Worm (Caenorhabditis elegans) whole organism, young adult: Measurements from ENCODE around the gene Y58A7A.1.
"Not testable (repeated sequence)": the region's sequence is repeated elsewhere in the genome, so short reads cannot be mapped to it uniquely, and the experiment has no call there.

Experiments
- bed-2 ChIP-seq: fragments of 200-800 bp; sonication (Bioruptor generic); IDR thresholded peaks from 2 replicates; pipeline ENCODE4 v1.3.6; 2022; ENCODE audit warnings: missing genetic modification reagents, missing genetic modification characterization, missing compliant biosample characterization
- nfya-1 ChIP-seq: sonication (generic microtip); optimal IDR thresholded peaks from 2 replicates; lab custom pipeline; 2017; ENCODE audit warnings: antibody characterized with exemption, missing compliant biosample characterization, missing genetic modification characterization, borderline replicate concordance; ENCODE audit not compliant: insufficient read depth
- snpc-3.4 ChIP-seq: sonication (generic microtip); optimal IDR thresholded peaks from 2 replicates; lab custom pipeline; 2017; ENCODE audit warnings: missing genetic modification characterization, mild to moderate bottlenecking, missing compliant biosample characterization, antibody characterized with exemption, moderate library complexity, missing genotype, missing genetic modification reagents
- tbx-9 ChIP-seq: sonication (generic microtip); optimal IDR thresholded peaks from 2 replicates; lab custom pipeline; 2016; ENCODE audit warnings: borderline replicate concordance, missing genetic modification characterization, inconsistent platforms, missing compliant biosample characterization
- tlf-1 ChIP-seq: fragments of 200-800 bp; sonication (Bioruptor generic); optimal IDR thresholded peaks from 2 replicates; lab custom pipeline; 2018; ENCODE audit warnings: mild to moderate bottlenecking, missing genetic modification characterization, missing compliant biosample characterization
- unc-62 ChIP-seq: fragments of 150-350 bp; optimal IDR thresholded peaks from 2 replicates; lab custom pipeline; 2014; ENCODE audit warnings: missing biosample characterization, missing genetic modification reagents, missing genetic modification characterization

DNA sequence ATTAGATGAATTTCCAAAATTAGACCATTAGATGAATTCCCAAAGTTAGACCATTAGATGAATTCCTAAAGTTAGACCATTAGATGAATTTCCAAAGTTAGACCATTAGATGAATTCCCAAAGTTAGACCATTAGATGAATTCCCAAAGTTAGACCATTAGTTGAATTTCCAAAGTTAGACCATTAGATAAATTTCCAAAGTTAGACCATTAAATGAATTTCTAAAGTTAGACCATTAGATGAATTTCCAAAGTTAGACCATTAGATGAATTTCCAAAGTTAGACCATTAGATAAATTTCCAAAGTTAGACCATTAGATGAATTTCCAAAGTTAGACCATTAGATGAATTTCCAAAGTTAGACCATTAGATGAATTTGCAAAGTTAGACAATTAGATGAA is 6.0 kb upstream of the Y58A7A.1 start:
- TF ChIP-seq snpc-3.4 (tag; lab: Kevin White, UChicago); unc-62 (GFP tag; lab: Kevin White, UChicago); bed-2 (GFP tag; lab: Robert Waterston, UW); tlf-1 (GFP tag; lab: Kevin White, UChicago); nfya-1 (tag; lab: Kevin White, UChicago); tbx-9 (tag; lab: Kevin White, UChicago): not testable (repeated sequence)
